Fruit fly (Drosophila melanogaster) whole organism, embryonic: ENCODE data around the gene CG7183.

Source experiments
- Abd-B ChIP-seq: fragments of 200-800 bp; sonication (Bioruptor generic); optimal IDR thresholded peaks from 2 replicates; lab custom pipeline; 2018; ENCODE audit warnings: missing biosample characterization, mild to moderate bottlenecking, missing genetic modification characterization, moderate library complexity
- Blimp-1 ChIP-seq: fragments of 200-800 bp; sonication (Bioruptor generic); optimal IDR thresholded peaks from 3 replicates; lab custom pipeline; 2018; ENCODE audit warnings: missing biosample characterization, missing genetic modification characterization, mild to moderate bottlenecking, moderate library complexity, missing genetic modification reagents
- CG10321 ChIP-seq: fragments of 200-800 bp; sonication (Bioruptor generic); IDR thresholded peaks from 2 replicates; pipeline ENCODE4 v1.3.6; 2022; ENCODE audit warnings: missing biosample characterization, missing genetic modification characterization
- CG11093 ChIP-seq: fragments of 200-800 bp; sonication (Bioruptor generic); IDR thresholded peaks from 3 replicates; pipeline ENCODE4 v1.3.6; 2022; ENCODE audit warnings: missing biosample characterization, missing genetic modification characterization
- CG1233 ChIP-seq: fragments of 200-800 bp; sonication (Bioruptor generic); optimal IDR thresholded peaks from 4 replicates; lab custom pipeline; 2018; ENCODE audit warnings: missing biosample characterization, mild to moderate bottlenecking, missing genetic modification characterization
- CG1529 ChIP-seq: fragments of 200-800 bp; sonication (Bioruptor generic); optimal IDR thresholded peaks from 3 replicates; lab custom pipeline; 2018; ENCODE audit warnings: missing biosample characterization, missing genetic modification characterization
- CG15601 ChIP-seq: fragments of 200-800 bp; sonication (Bioruptor generic); optimal IDR thresholded peaks from 3 replicates; lab custom pipeline; 2019; ENCODE audit warnings: missing biosample characterization, mild to moderate bottlenecking, missing genetic modification characterization, moderate library complexity
- CG16813 ChIP-seq: fragments of 200-800 bp; sonication (Bioruptor generic); IDR thresholded peaks from 3 replicates; pipeline ENCODE4 v1.3.6; 2022; ENCODE audit warnings: missing biosample characterization, missing genetic modification characterization; ENCODE audit not compliant: partially characterized antibody
- CG17385 ChIP-seq: fragments of 200-800 bp; sonication (Bioruptor generic); optimal IDR thresholded peaks from 3 replicates; lab custom pipeline; 2018; ENCODE audit warnings: missing biosample characterization, mild to moderate bottlenecking, missing genetic modification characterization
- CG17568 ChIP-seq: fragments of 200-800 bp; sonication (Bioruptor generic); optimal IDR thresholded peaks from 2 replicates; lab custom pipeline; 2018; ENCODE audit warnings: missing biosample characterization, mild to moderate bottlenecking, missing genetic modification characterization, moderate library complexity
- CG30403 ChIP-seq: fragments of 200-800 bp; sonication (Bioruptor generic); optimal IDR thresholded peaks from 3 replicates; lab custom pipeline; 2016; ENCODE audit warnings: missing biosample characterization, missing genetic modification characterization
- CG4360 ChIP-seq: fragments of 200-800 bp; sonication (Bioruptor generic); IDR thresholded peaks from 2 replicates; pipeline ENCODE4 v1.3.6; 2022; ENCODE audit warnings: missing biosample characterization, missing genetic modification characterization
- CG7963 ChIP-seq: fragments of 200-800 bp; sonication (Bioruptor generic); IDR thresholded peaks from 3 replicates; pipeline ENCODE4 v1.3.6; 2022; ENCODE audit warnings: missing biosample characterization, missing genetic modification characterization; ENCODE audit not compliant: partially characterized antibody
- CG8290 ChIP-seq, 3 experiments: fragments of 200-800 bp; sonication (Bioruptor generic); optimal IDR thresholded peaks; 2 replicates each; lab custom pipeline; 2016 to 2019; ENCODE audit warnings: missing biosample characterization in 3 of 3, missing genetic modification characterization in 3 of 3, mild to moderate bottlenecking in 2 of 3, moderate library complexity in 1 of 3
- CG9609 ChIP-seq: fragments of 200-800 bp; sonication (Bioruptor generic); optimal IDR thresholded peaks from 3 replicates; lab custom pipeline; 2016; ENCODE audit warnings: missing biosample characterization, missing genetic modification characterization
- CG9876 ChIP-seq: fragments of 200-800 bp; sonication (Bioruptor generic); optimal IDR thresholded peaks from 2 replicates; lab custom pipeline; 2016; ENCODE audit warnings: missing biosample characterization, missing genetic modification characterization
- Dll ChIP-seq: fragments of 200-800 bp; sonication (Bioruptor generic); IDR thresholded peaks from 4 replicates; pipeline ENCODE4 v1.3.6; 2022; ENCODE audit warnings: missing biosample characterization, missing genetic modification characterization; ENCODE audit not compliant: partially characterized antibody
- Drgx ChIP-seq: fragments of 200-800 bp; sonication (Bioruptor generic); IDR thresholded peaks from 2 replicates; pipeline ENCODE4 v1.3.6; 2022; ENCODE audit warnings: missing biosample characterization, missing genetic modification characterization
- Fer2 ChIP-seq: fragments of 200-800 bp; sonication (Bioruptor generic); optimal IDR thresholded peaks from 2 replicates; lab custom pipeline; 2018; ENCODE audit warnings: missing biosample characterization, mild to moderate bottlenecking, missing genetic modification characterization, moderate library complexity
- HLH4C ChIP-seq: fragments of 200-800 bp; sonication (Bioruptor generic); IDR thresholded peaks from 3 replicates; pipeline ENCODE4 v1.3.6; 2022; ENCODE audit warnings: missing biosample characterization, missing genetic modification characterization; ENCODE audit not compliant: partially characterized antibody
- Mes4 ChIP-seq: fragments of 200-800 bp; sonication (Bioruptor generic); optimal IDR thresholded peaks from 2 replicates; lab custom pipeline; 2016; ENCODE audit warnings: missing biosample characterization, missing genetic modification characterization
- NC2β ChIP-seq: fragments of 200-800 bp; sonication (Bioruptor generic); optimal IDR thresholded peaks from 2 replicates; lab custom pipeline; 2016; ENCODE audit warnings: missing biosample characterization, missing genetic modification characterization
- Nf-YA ChIP-seq: fragments of 200-800 bp; sonication (Bioruptor generic); IDR thresholded peaks from 2 replicates; pipeline ENCODE4 v1.3.6; 2022; ENCODE audit warnings: missing biosample characterization, missing genetic modification characterization
- Ptx1 ChIP-seq: fragments of 200-800 bp; sonication (Bioruptor generic); IDR thresholded peaks from 2 replicates; pipeline ENCODE4 v1.3.6; 2022; ENCODE audit warnings: missing biosample characterization, missing genetic modification characterization
- Six4 ChIP-seq: fragments of 200-800 bp; sonication (Bioruptor generic); optimal IDR thresholded peaks from 2 replicates; lab custom pipeline; 2016; ENCODE audit warnings: missing biosample characterization, missing genetic modification characterization
- Sry-δ ChIP-seq: fragments of 200-800 bp; sonication (Bioruptor generic); optimal IDR thresholded peaks from 2 replicates; lab custom pipeline; 2016; ENCODE audit warnings: missing biosample characterization, missing genetic modification characterization
- Trl ChIP-seq, 3 experiments: fragments of >200 bp in 2 of 3; fragments of 200-800 bp in 1 of 3; sonication (Bioruptor generic) in 1 of 3; optimal IDR thresholded peaks; 2 replicates in 1 of 3; 3 replicates in 2 of 3; lab custom pipeline; 2016 to 2017; ENCODE audit warnings: missing biosample characterization in 1 of 3, missing genetic modification characterization in 1 of 3
- YL-1 ChIP-seq: fragments of 200-800 bp; sonication (Bioruptor generic); optimal IDR thresholded peaks from 3 replicates; lab custom pipeline; 2017; ENCODE audit warnings: missing biosample characterization, mild to moderate bottlenecking, missing genetic modification characterization
- croc ChIP-seq: fragments of 200-800 bp; sonication (Bioruptor generic); conservative IDR thresholded peaks from 3 replicates; pipeline ENCODE4 v1.3.6; 2022; ENCODE audit warnings: missing biosample characterization, missing genetic modification characterization
- dmrt11E ChIP-seq: fragments of 200-800 bp; sonication (Bioruptor generic); optimal IDR thresholded peaks from 3 replicates; lab custom pipeline; 2018; ENCODE audit warnings: missing biosample characterization, mild to moderate bottlenecking, missing genetic modification characterization, moderate library complexity
- fru ChIP-seq: fragments of >200 bp; optimal IDR thresholded peaks from 2 replicates; lab custom pipeline; 2017
- fu2 ChIP-seq: fragments of 200-800 bp; sonication (Bioruptor generic); optimal IDR thresholded peaks from 2 replicates; lab custom pipeline; 2016; ENCODE audit warnings: missing biosample characterization, missing genetic modification characterization
- gsb-n ChIP-seq: fragments of 200-800 bp; sonication (Bioruptor generic); optimal IDR thresholded peaks from 3 replicates; lab custom pipeline; 2018; ENCODE audit warnings: missing biosample characterization, mild to moderate bottlenecking, missing genetic modification characterization
- knrl ChIP-seq: fragments of 200-800 bp; sonication (Bioruptor generic); IDR thresholded peaks from 3 replicates; pipeline ENCODE4 v1.3.6; 2022; ENCODE audit warnings: missing biosample characterization, missing genetic modification characterization; ENCODE audit not compliant: partially characterized antibody
- nom ChIP-seq: fragments of 200-800 bp; sonication (Bioruptor generic); optimal IDR thresholded peaks from 2 replicates; lab custom pipeline; 2017; ENCODE audit warnings: missing biosample characterization, missing genetic modification characterization, mild to moderate bottlenecking, moderate library complexity, missing genetic modification reagents
- onecut ChIP-seq: fragments of 200-800 bp; sonication (Bioruptor generic); IDR thresholded peaks from 2 replicates; pipeline ENCODE4 v1.3.6; 2022; ENCODE audit warnings: missing biosample characterization, missing genetic modification characterization
- psq ChIP-seq: fragments of 200-800 bp; sonication (Bioruptor generic); optimal IDR thresholded peaks from 2 replicates; lab custom pipeline; 2017; ENCODE audit warnings: missing biosample characterization, missing genetic modification characterization
- sens ChIP-seq: fragments of 200-800 bp; sonication (Bioruptor generic); peaks from one replicate; lab custom pipeline; 2016; ENCODE audit warnings: missing biosample characterization, missing genetic modification characterization
- sens-2 ChIP-seq: fragments of 200-800 bp; sonication (Bioruptor generic); IDR thresholded peaks from 2 replicates; pipeline ENCODE4 v1.3.6; 2022; ENCODE audit warnings: missing biosample characterization, missing genetic modification characterization
- sob ChIP-seq: fragments of 200-800 bp; sonication (Bioruptor generic); IDR thresholded peaks from 2 replicates; pipeline ENCODE4 v1.3.6; 2022; ENCODE audit warnings: missing biosample characterization, missing genetic modification characterization
- sqz ChIP-seq: fragments of 200-800 bp; sonication (Bioruptor generic); optimal IDR thresholded peaks from 3 replicates; lab custom pipeline; 2018; ENCODE audit warnings: missing biosample characterization, mild to moderate bottlenecking, missing genetic modification characterization
- sug ChIP-seq: fragments of 200-800 bp; optimal IDR thresholded peaks from 2 replicates; lab custom pipeline; 2019; ENCODE audit warnings: missing biosample characterization, mild to moderate bottlenecking, missing genetic modification characterization, moderate library complexity
- trh ChIP-seq: fragments of 200-800 bp; sonication (Bioruptor generic); optimal IDR thresholded peaks from 2 replicates; lab custom pipeline; 2016; ENCODE audit warnings: missing biosample characterization, missing genetic modification characterization
- vvl ChIP-seq: fragments of 200-800 bp; sonication (Bioruptor generic); IDR thresholded peaks from 2 replicates; pipeline ENCODE4 v1.3.6; 2022; ENCODE audit warnings: missing biosample characterization, missing genetic modification characterization
- wek ChIP-seq: fragments of 200-800 bp; sonication (Bioruptor generic); optimal IDR thresholded peaks from 3 replicates; lab custom pipeline; 2018; ENCODE audit warnings: missing biosample characterization, mild to moderate bottlenecking, missing genetic modification characterization, moderate library complexity
- zen ChIP-seq: fragments of 200-800 bp; sonication (Bioruptor generic); optimal IDR thresholded peaks from 3 replicates; lab custom pipeline; 2018; ENCODE audit warnings: missing biosample characterization, mild to moderate bottlenecking, missing genetic modification characterization, moderate library complexity

The CG7183 gene

DNA sequence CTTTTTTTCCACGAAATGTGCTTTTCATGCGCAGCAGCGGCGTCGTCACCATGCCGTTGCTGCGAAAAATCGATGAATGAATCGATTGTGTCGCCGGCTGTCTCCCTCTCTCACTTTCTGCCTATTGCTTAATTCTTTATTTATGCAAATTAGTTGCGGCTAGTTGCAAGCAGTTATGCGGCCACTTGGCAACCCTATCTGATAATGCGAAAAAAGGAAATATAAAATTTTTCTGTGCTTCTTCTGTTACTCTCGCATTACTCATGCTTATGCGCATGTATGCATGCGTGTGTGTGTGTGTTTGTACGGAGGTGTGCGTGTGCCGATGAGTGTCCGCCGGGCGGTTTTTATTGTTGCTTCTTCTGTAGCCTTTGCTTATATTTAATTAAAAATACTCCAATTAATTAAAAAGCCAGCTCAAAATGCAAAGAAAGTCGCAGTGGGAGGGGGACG is 23.2 kb upstream of the CG7183 start (continued):
- no peak for TF ChIP-seq CG8290 (GFP tag; optimal IDR thresholded peaks at IDR 0.05; lab: Kevin White, UChicago)
- TF ChIP-seq CG8290 (tag; optimal IDR thresholded peaks at IDR 0.05; lab: Kevin White, UChicago), result peak in 1 of 2 experiments; percentile 16
- no peak for TF ChIP-seq Ptx1
- no peak for TF ChIP-seq dmrt11E (tag; lab: Kevin White, UChicago)
- no peak for TF ChIP-seq Sry-δ (GFP tag; lab: Kevin White, UChicago)
- no peak for TF ChIP-seq CG4360 (GFP tag; lab: Robert Waterston, UW)
- TF ChIP-seq onecut, result peak; percentile 100
- TF ChIP-seq CG15601 (tag; lab: Kevin White, UChicago), result no peak
- no peak for TF ChIP-seq Mes4 (GFP tag; lab: Kevin White, UChicago)
- no peak for TF ChIP-seq CG7963 (GFP tag; lab: Robert Waterston, UW)
- TF ChIP-seq Six4, result no peak
- no peak for TF ChIP-seq sens-2 (GFP tag; lab: Robert Waterston, UW)
- TF ChIP-seq, all 482 proteins: peak for 64

- TF ChIP-seq CG10321 (peak; percentile 22; the same call in 1 of the 2 replicates), sob (GFP tag; lab: Robert Waterston, UW) (peak; percentile 2; the same call in 1 of the 2 replicates), sqz (GFP tag; lab: Kevin White, UChicago) (peak; percentile 48), HLH4C (GFP tag; lab: Robert Waterston, UW) (0 out of 3 replicates have a peak, but pooled peaks have one; percentile 11), CG30403 (no peak), CG1529 (peak; percentile 55), CG17385 (GFP tag; lab: Kevin White, UChicago) (peak; percentile 97), sens (GFP tag; lab: Kevin White, UChicago) (peak; percentile 37), Trl (optimal IDR thresholded peaks at IDR 0.05; lab: Kevin White, UChicago) (peak in 1 of 2 experiments; percentile 27), Trl (GFP tag; optimal IDR thresholded peaks at IDR 0.05; lab: Kevin White, UChicago) (no peak), CG16813 (no peak), Nf-YA (GFP tag; lab: Robert Waterston, UW) (0 out of 2 replicates have a peak, but pooled peaks have one; percentile 4), fu2 (GFP tag; lab: Kevin White, UChicago) (no peak), psq (GFP tag; lab: Kevin White, UChicago) (peak; percentile 35), YL-1 (GFP tag; lab: Kevin White, UChicago) (no peak), wek (GFP tag; lab: Kevin White, UChicago) (no peak), nom (GFP tag; lab: Kevin White, UChicago) (peak; percentile 27), vvl (GFP tag; lab: Robert Waterston, UW) (no peak), fru (lab: Kevin White, UChicago) (no peak), croc (GFP tag; lab: Robert Waterston, UW) (no peak)
- TF ChIP-seq, all 482 proteins: peak for 11
These were observed 22.5 kb upstream of the CG7183 start for dm6 chr3R:18243000-18243399.

dm6 chr3R:18242089-18242955 is 21.8 kb upstream of the CG7183 start, which contains the start of the genes CG7156 and 14-3-3epsilon:
CG7156 (minus strand) TSS chr3R:18242159.
14-3-3epsilon (plus strand) TSS chr3R:18242531.
- TF ChIP-seq CG9609 (GFP tag; lab: Kevin White, UChicago) (no peak), Drgx (GFP tag; lab: Robert Waterston, UW) (0 out of 2 replicates have a peak, but pooled peaks have one; percentile 21), Fer2 (tag; lab: Kevin White, UChicago) (no peak), sug (tag; lab: Kevin White, UChicago) (peak; percentile 22), trh (GFP tag; lab: Kevin White, UChicago) (no peak), zen (tag; lab: Kevin White, UChicago) (peak; percentile 57), CG9876 (no peak), NC2β (no peak), knrl (GFP tag; lab: Robert Waterston, UW) (peak; percentile 60), CG16813 (peak; percentile 70), gsb-n (tag; lab: Kevin White, UChicago) (peak; percentile 37), CG1233 (GFP tag; lab: Kevin White, UChicago) (peak; percentile 15), CG17568 (GFP tag; lab: Kevin White, UChicago) (peak; percentile 66), Abd-B (GFP tag; lab: Kevin White, UChicago) (peak; percentile 71), Dll (GFP tag; lab: Robert Waterston, UW) (peak; percentile 69), CG11093 (GFP tag; lab: Robert Waterston, UW) (no peak), Blimp-1 (no peak), CG7963 (GFP tag; lab: Robert Waterston, UW) (no peak)
